Fruit fly (Drosophila melanogaster) whole organism: ENCODE results near the gene Nedd4.

Source experiments
- CG8478 ChIP-seq: fragments of >200 bp; optimal IDR thresholded peaks from 2 replicates; lab custom pipeline; 2018; ENCODE audit warnings: inconsistent platforms
- Dll ChIP-seq: fragments of >200 bp; optimal IDR thresholded peaks from 2 replicates; lab custom pipeline; 2017

DNA sequence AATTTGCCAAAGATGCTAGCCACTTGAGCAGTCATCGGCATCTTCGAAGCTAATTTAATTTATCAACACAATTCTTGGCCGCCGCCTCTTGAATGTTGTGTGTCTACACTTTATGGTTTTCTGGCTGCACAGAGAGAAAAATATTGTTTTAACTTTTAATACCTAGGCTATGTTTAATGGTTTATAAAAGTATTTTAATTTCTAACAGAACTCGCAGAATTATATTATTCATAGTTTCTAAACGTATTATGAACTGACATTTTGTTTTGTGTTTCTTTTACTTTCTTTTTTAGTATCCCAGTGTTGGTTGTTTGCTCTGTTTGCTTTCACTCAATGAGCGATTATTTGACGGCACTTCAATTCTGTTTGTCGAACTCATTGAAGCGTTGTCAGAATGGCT is 2.3 kb downstream of the Nedd4 start:
- TF ChIP-seq Dll (lab: Kevin White, UChicago) = no peak
- no peak for TF ChIP-seq CG8478 (lab: Kevin White, UChicago)
